Fruit fly (Drosophila melanogaster): ENCODE data around the gene cv-d.

- TF ChIP-seq OdsH (GFP tag; optimal IDR thresholded peaks at IDR 0.05) (no peak), N (GFP tag; optimal IDR thresholded peaks at IDR 0.05) (no peak), Dif (GFP tag; optimal IDR thresholded peaks at IDR 0.05; ENCODE audit: partially characterized antibody) (no peak)
Measured at dm6 chr3R:15832525-15832924, 20.9 kb downstream of the cv-d start, which contains the start of gene rec.
